Worm (Caenorhabditis elegans): Measurements from ENCODE around the gene K09C6.10.

- no peak for TF ChIP-seq fkh-10 (GFP tag; optimal IDR thresholded peaks at IDR 0.05)
- TF ChIP-seq mdl-1 (tag; optimal IDR thresholded peaks at IDR 0.05), result no peak
- TF ChIP-seq zag-1 (tag; optimal IDR thresholded peaks at IDR 0.05), result no peak
- TF ChIP-seq nhr-11 (tag; optimal IDR thresholded peaks at IDR 0.05), result no peak
- no peak for TF ChIP-seq elt-3 (tag; optimal IDR thresholded peaks at IDR 0.05)
- no peak for TF ChIP-seq lin-35 (GFP tag; optimal IDR thresholded peaks at IDR 0.05)
- no peak for TF ChIP-seq aly-2 (tag; optimal IDR thresholded peaks at IDR 0.05)
- no peak for TF ChIP-seq nhr-20 (tag; optimal IDR thresholded peaks at IDR 0.05)
- no peak for TF ChIP-seq egl-27 (tag; optimal IDR thresholded peaks at IDR 0.05)
- TF ChIP-seq ceh-90 (tag; optimal IDR thresholded peaks at IDR 0.05), result no peak
Observed at ce11 chrV:878567-878966, 39.3 kb downstream of the K09C6.10 start, which contains the start of gene T02B11.8.

Measured in whole organism, L1 larva.